Worm (Caenorhabditis elegans): ENCODE measurements around the gene T14B4.9.

DNA sequence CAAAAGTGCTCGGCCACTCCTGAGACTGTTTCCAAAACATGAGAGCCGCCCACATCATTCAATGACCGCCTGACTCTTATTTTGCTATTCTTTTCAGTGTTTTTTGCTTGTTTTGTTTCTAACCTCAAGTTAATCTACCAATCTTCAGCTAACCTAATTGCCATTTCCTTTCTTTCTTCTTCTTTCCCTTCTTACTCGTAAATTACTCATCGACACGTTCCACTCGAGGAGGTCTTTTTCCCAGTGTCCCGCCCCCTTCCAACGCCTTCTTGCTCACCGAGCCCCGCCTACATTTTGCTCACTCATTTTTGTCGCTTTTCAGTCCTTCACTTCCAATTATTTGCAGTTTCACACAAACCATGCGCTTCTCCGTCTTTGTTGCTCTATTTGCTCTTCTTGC is 31.1 kb upstream of the T14B4.9 start, which contains the start of gene nlp-50:
- TF ChIP-seq ztf-23 (GFP tag; IDR thresholded peaks at IDR 0.05) (no peak), ref-1 (GFP tag; conservative IDR thresholded peaks at IDR 0.05) (no peak)
